Worm (Caenorhabditis elegans) whole organism, late embryonic: ENCODE results near the gene W06G6.15.
"Not testable (repeated sequence)": the region's sequence is repeated elsewhere in the genome, so short reads cannot be mapped to it uniquely, and the experiment has no call there.

Source experiments
- C08G9.2 ChIP-seq: sonication (generic microtip); optimal IDR thresholded peaks from 2 replicates; lab custom pipeline; 2016; ENCODE audit warnings: mild to moderate bottlenecking, missing genetic modification characterization, moderate library complexity, missing compliant biosample characterization
- K02D7.2 ChIP-seq: sonication (generic microtip); optimal IDR thresholded peaks from 2 replicates; lab custom pipeline; 2017; ENCODE audit warnings: mild to moderate bottlenecking, missing genetic modification characterization, missing compliant biosample characterization
- K09A11.1 ChIP-seq: sonication (generic microtip); optimal IDR thresholded peaks from 2 replicates; lab custom pipeline; 2017; ENCODE audit warnings: antibody characterized with exemption, mild to moderate bottlenecking, missing genetic modification characterization, missing compliant biosample characterization; ENCODE audit not compliant: insufficient read depth
- Y22D7AL.16 ChIP-seq: sonication (generic microtip); optimal IDR thresholded peaks from 2 replicates; lab custom pipeline; 2016; ENCODE audit warnings: missing genetic modification characterization, missing compliant biosample characterization
- ceh-2 ChIP-seq: sonication (generic microtip); optimal IDR thresholded peaks from 2 replicates; lab custom pipeline; 2016; ENCODE audit warnings: missing genotype, missing genetic modification characterization, missing compliant biosample characterization
- ceh-22 ChIP-seq: sonication (generic microtip); optimal IDR thresholded peaks from 2 replicates; lab custom pipeline; 2017; ENCODE audit warnings: missing biosample characterization, missing genetic modification characterization
- ceh-24 ChIP-seq: sonication (generic microtip); optimal IDR thresholded peaks from 2 replicates; lab custom pipeline; 2016; ENCODE audit warnings: mild to moderate bottlenecking, missing genetic modification characterization, missing compliant biosample characterization
- ceh-30 ChIP-seq: fragments of 150-350 bp; optimal IDR thresholded peaks from 2 replicates; lab custom pipeline; 2014; ENCODE audit warnings: missing biosample characterization, missing genetic modification characterization
- ceh-6 ChIP-seq: fragments of 200-800 bp; sonication (Bioruptor generic); optimal IDR thresholded peaks from 2 replicates; lab custom pipeline; 2018; ENCODE audit warnings: mild to moderate bottlenecking, missing genetic modification characterization, missing compliant biosample characterization
- dmd-4 ChIP-seq: sonication (generic microtip); optimal IDR thresholded peaks from 2 replicates; lab custom pipeline; 2016; ENCODE audit warnings: borderline replicate concordance, missing genetic modification characterization, missing compliant biosample characterization
- dve-1 ChIP-seq: sonication (generic microtip); optimal IDR thresholded peaks from 2 replicates; lab custom pipeline; 2017; ENCODE audit warnings: antibody characterized with exemption, mild to moderate bottlenecking, missing genetic modification characterization, missing compliant biosample characterization
- elt-4 ChIP-seq: sonication (generic microtip); optimal IDR thresholded peaks from 2 replicates; lab custom pipeline; 2016; ENCODE audit warnings: missing genetic modification characterization, missing compliant biosample characterization
- ets-4 ChIP-seq: sonication (generic microtip); optimal IDR thresholded peaks from 2 replicates; lab custom pipeline; 2016; ENCODE audit warnings: missing genetic modification characterization, missing compliant biosample characterization
- fkh-10 ChIP-seq: fragments of 150-350 bp; optimal IDR thresholded peaks from 2 replicates; lab custom pipeline; 2014; ENCODE audit warnings: missing biosample characterization, missing genetic modification reagents, missing genetic modification characterization
- fkh-6 ChIP-seq: sonication (generic microtip); optimal IDR thresholded peaks from 2 replicates; lab custom pipeline; 2016; ENCODE audit warnings: missing genetic modification characterization, missing compliant biosample characterization
- gmeb-2 ChIP-seq: sonication (generic microtip); optimal IDR thresholded peaks from 2 replicates; lab custom pipeline; 2016; ENCODE audit warnings: missing genetic modification characterization, inconsistent platforms, missing compliant biosample characterization
- hlh-15 ChIP-seq: sonication (generic microtip); optimal IDR thresholded peaks from 2 replicates; lab custom pipeline; 2016; ENCODE audit warnings: missing genetic modification characterization, missing compliant biosample characterization
- lim-6 ChIP-seq: sonication (generic microtip); optimal IDR thresholded peaks from 2 replicates; lab custom pipeline; 2016; ENCODE audit warnings: missing genetic modification characterization, missing compliant biosample characterization
- lin-11 ChIP-seq: fragments of 200-800 bp; sonication (Bioruptor generic); optimal IDR thresholded peaks from 2 replicates; lab custom pipeline; 2018; ENCODE audit warnings: mild to moderate bottlenecking, missing genetic modification characterization, missing compliant biosample characterization
- madf-2 ChIP-seq: sonication (generic microtip); optimal IDR thresholded peaks from 2 replicates; lab custom pipeline; 2017; ENCODE audit warnings: missing genetic modification characterization, missing compliant biosample characterization
- nhr-232 ChIP-seq: sonication (generic microtip); optimal IDR thresholded peaks from 2 replicates; lab custom pipeline; 2016; ENCODE audit warnings: missing genetic modification characterization, missing compliant biosample characterization
- npax-4 ChIP-seq: sonication (generic microtip); optimal IDR thresholded peaks from 2 replicates; lab custom pipeline; 2016; ENCODE audit warnings: missing genetic modification characterization, missing compliant biosample characterization
- pag-3 ChIP-seq: sonication (generic microtip); optimal IDR thresholded peaks from 2 replicates; lab custom pipeline; 2016; ENCODE audit warnings: missing compliant biosample characterization, missing genetic modification characterization, borderline replicate concordance
- pax-1 ChIP-seq: fragments of 150-350 bp; optimal IDR thresholded peaks from 2 replicates; lab custom pipeline; 2014; ENCODE audit warnings: missing biosample characterization, missing genetic modification characterization
- pha-4 ChIP-seq: fragments of 150-350 bp; optimal IDR thresholded peaks from 2 replicates; lab custom pipeline; 2018; ENCODE audit warnings: missing biosample characterization, missing genetic modification reagents, missing genetic modification characterization
- pqm-1 ChIP-seq: sonication (generic microtip); optimal IDR thresholded peaks from 2 replicates; lab custom pipeline; 2016; ENCODE audit warnings: missing genetic modification characterization, missing compliant biosample characterization
- rnt-1 ChIP-seq: sonication (generic microtip); optimal IDR thresholded peaks from 2 replicates; lab custom pipeline; 2016; ENCODE audit warnings: missing genetic modification characterization, missing compliant biosample characterization
- sox-4 ChIP-seq: sonication (generic microtip); optimal IDR thresholded peaks from 2 replicates; lab custom pipeline; 2017; ENCODE audit warnings: mild to moderate bottlenecking, missing genetic modification characterization, inconsistent platforms, missing compliant biosample characterization
- tbx-2 ChIP-seq: sonication (generic microtip); optimal IDR thresholded peaks from 2 replicates; lab custom pipeline; 2016; ENCODE audit warnings: missing genetic modification characterization, missing compliant biosample characterization
- tbx-7 ChIP-seq: sonication (generic microtip); optimal IDR thresholded peaks from 2 replicates; lab custom pipeline; 2016; ENCODE audit warnings: missing genotype, missing genetic modification characterization, missing compliant biosample characterization
- unc-86 ChIP-seq: sonication (generic microtip); optimal IDR thresholded peaks from 2 replicates; lab custom pipeline; 2016; ENCODE audit warnings: missing genetic modification characterization, missing compliant biosample characterization

The W06G6.15 gene

ce11 chrV:16647093-16647492 lies 7.2 kb upstream of the W06G6.15 start, which contains the start of gene W06G6.10:
TSS of gene W06G6.10 (minus strand) at chrV:16647193.
- no peak for TF ChIP-seq rnt-1 (tag; lab: Kevin White, UChicago)

- TF ChIP-seq K09A11.1 (tag; lab: Kevin White, UChicago) (no peak), tbx-7 (no peak), hlh-15 (tag; lab: Kevin White, UChicago) (no peak), C08G9.2 (tag; lab: Kevin White, UChicago) (no peak), pqm-1 (tag; lab: Kevin White, UChicago) (no peak), fkh-10 (no peak), elt-4 (no peak), pax-1 (tag; lab: Kevin White, UChicago) (no peak), dve-1 (tag; lab: Kevin White, UChicago) (no peak), pha-4 (tag; lab: Kevin White, UChicago) (no peak), K02D7.2 (no peak), dmd-4 (no peak)
Measured at ce11 chrV:16648317-16649018, 5.9 kb upstream of the W06G6.15 start, which contains the start of gene W06G6.20. TSS of gene W06G6.20 (minus strand) at chrV:16648367.

ce11 chrV:16649200-16649599 lies 5.1 kb upstream of the W06G6.15 start, which contains the start of gene W06G6.11:
TSS of gene W06G6.11 (minus strand) at chrV:16649300.
- TF ChIP-seq ceh-22 (tag; lab: Kevin White, UChicago); sox-4; tbx-2: not testable (repeated sequence)
- TF ChIP-seq, all 69 proteins: peak for 0; not testable (repeated sequence) for 69

- TF ChIP-seq Y22D7AL.16 (tag; lab: Kevin White, UChicago); fkh-6 (tag; lab: Kevin White, UChicago); elt-4: not testable (repeated sequence)
Measured at ce11 chrV:16660816-16661215, 6.5 kb downstream of the W06G6.15 start, which contains the start of gene Y70C5B.2. TSS of gene Y70C5B.2 (minus strand) at chrV:16660916.

- TF ChIP-seq ets-4 (tag; lab: Kevin White, UChicago) (no peak), pha-4 (tag; lab: Kevin White, UChicago) (no peak), pag-3 (tag; lab: Kevin White, UChicago) (no peak), madf-2 (tag; lab: Kevin White, UChicago) (no peak), dve-1 (tag; lab: Kevin White, UChicago) (no peak), lin-11 (no peak), lim-6 (no peak)
- TF ChIP-seq, all 69 proteins: peak for 0
Measured at ce11 chrV:16666647-16667046, 12.3 kb downstream of the W06G6.15 start, which contains the start of gene F14F8.14. TSS of gene F14F8.14 (minus strand) at chrV:16666747.

ce11 chrV:16668473-16668872 lies 14.1 kb downstream of the W06G6.15 start, which contains the start of gene F14F8.9:
TSS of gene F14F8.9 (minus strand) at chrV:16668573.
- TF ChIP-seq ceh-30 (tag; lab: Kevin White, UChicago) (no peak), gmeb-2 (tag; lab: Kevin White, UChicago) (no peak), hlh-15 (tag; lab: Kevin White, UChicago) (no peak), nhr-232 (tag; lab: Kevin White, UChicago) (no peak), K09A11.1 (tag; lab: Kevin White, UChicago) (no peak), K02D7.2 (no peak), ceh-24 (no peak), ceh-6 (no peak)

- TF ChIP-seq unc-86 (tag; lab: Kevin White, UChicago) (no peak), npax-4 (no peak), ceh-2 (tag; lab: Kevin White, UChicago) (no peak)
Measured at ce11 chrV:16671190-16671589, 16.8 kb downstream of the W06G6.15 start, which contains the start of gene str-61. TSS of gene str-61 (minus strand) at chrV:16671290.
